Worm (Caenorhabditis elegans) whole organism, young adult: ENCODE measurements around the gene fbxa-84.

ENCODE experiments used
- B0261.1 ChIP-seq: sonication (generic microtip); optimal IDR thresholded peaks from 2 replicates; lab custom pipeline; 2016; ENCODE audit warnings: mild to moderate bottlenecking, missing genetic modification characterization, moderate library complexity, missing compliant biosample characterization
- C17E4.6 ChIP-seq: fragments of 200-800 bp; sonication (Bioruptor generic); IDR thresholded peaks from 2 replicates; pipeline ENCODE4 v1.3.6; 2022; ENCODE audit warnings: missing genetic modification reagents, missing genetic modification characterization, missing compliant biosample characterization
- F49E8.2 ChIP-seq: sonication (generic microtip); optimal IDR thresholded peaks from 3 replicates; lab custom pipeline; 2017; ENCODE audit warnings: missing genetic modification characterization, mild to moderate bottlenecking, missing compliant biosample characterization, antibody characterized with exemption, moderate library complexity; ENCODE audit not compliant: insufficient read depth
- Y53G8AR.9 ChIP-seq: fragments of 200-800 bp; sonication (Bioruptor generic); conservative IDR thresholded peaks from 2 replicates; pipeline ENCODE4 v1.3.6; 2022; ENCODE audit warnings: missing genetic modification reagents, missing genetic modification characterization, missing compliant biosample characterization
- Y79H2A.3 ChIP-seq: fragments of 200-800 bp; sonication (Bioruptor generic); conservative IDR thresholded peaks from 2 replicates; pipeline ENCODE4 v1.3.6; 2022; ENCODE audit warnings: missing genetic modification reagents, missing genetic modification characterization, missing compliant biosample characterization
- ZK185.1 ChIP-seq: sonication (generic microtip); optimal IDR thresholded peaks from 2 replicates; lab custom pipeline; 2016; ENCODE audit warnings: mild to moderate bottlenecking, missing genetic modification characterization, missing compliant biosample characterization; ENCODE audit not compliant: poor library complexity, severe bottlenecking
- ama-1 ChIP-seq, 3 experiments: fragments of 150-350 bp in 1 of 3; sonication (generic microtip) in 2 of 3; optimal IDR thresholded peaks; 2 replicates each; lab custom pipeline; 2014 to 2018; ENCODE audit warnings: missing biosample characterization in 2 of 3, missing genetic modification characterization in 2 of 3, missing genetic modification reagents in 2 of 3
- aptf-2 ChIP-seq: fragments of 200-800 bp; sonication (Bioruptor generic); conservative IDR thresholded peaks from 2 replicates; pipeline ENCODE4 v1.3.6; 2022; ENCODE audit warnings: missing genetic modification reagents, missing genetic modification characterization, missing compliant biosample characterization
- atf-7 ChIP-seq: sonication (generic microtip); optimal IDR thresholded peaks from 2 replicates; lab custom pipeline; 2017; ENCODE audit warnings: mild to moderate bottlenecking, missing genetic modification characterization, missing compliant biosample characterization
- attf-5 ChIP-seq: fragments of 200-800 bp; sonication (Bioruptor generic); optimal IDR thresholded peaks from 2 replicates; lab custom pipeline; 2018; ENCODE audit warnings: mild to moderate bottlenecking, missing genetic modification characterization, missing compliant biosample characterization
- cebp-1 ChIP-seq, 2 experiments: fragments of 200-800 bp in 1 of 2; sonication (Bioruptor generic) in 1 of 2; sonication (generic microtip) in 1 of 2; IDR thresholded peaks in 1 of 2; optimal IDR thresholded peaks in 1 of 2; 2 replicates each; pipeline versions ENCODE4 v1.3.6 to Lab custom; 2017 to 2022; ENCODE audit warnings: missing compliant biosample characterization in 2 of 2, missing genetic modification characterization in 2 of 2, mild to moderate bottlenecking in 1 of 2, missing genetic modification reagents in 1 of 2, moderate library complexity in 1 of 2
- ceh-100 ChIP-seq: fragments of 200-800 bp; sonication (Bioruptor generic); IDR thresholded peaks from 2 replicates; pipeline ENCODE4 v1.3.6; 2022; ENCODE audit warnings: missing genetic modification reagents, missing genetic modification characterization, missing compliant biosample characterization
- ceh-40 ChIP-seq: fragments of 200-800 bp; sonication (Bioruptor generic); IDR thresholded peaks from 2 replicates; pipeline ENCODE4 v1.3.6; 2022; ENCODE audit warnings: missing genetic modification characterization, missing compliant biosample characterization
- die-1 ChIP-seq: sonication (generic microtip); optimal IDR thresholded peaks from 2 replicates; lab custom pipeline; 2016; ENCODE audit warnings: missing genotype, mild to moderate bottlenecking, missing genetic modification characterization, missing compliant biosample characterization
- dpff-1 ChIP-seq: sonication (generic microtip); optimal IDR thresholded peaks from 2 replicates; lab custom pipeline; 2017; ENCODE audit warnings: mild to moderate bottlenecking, missing genetic modification characterization, missing compliant biosample characterization
- egl-44 ChIP-seq: fragments of 200-800 bp; sonication (Bioruptor generic); IDR thresholded peaks from 2 replicates; pipeline ENCODE4 v1.3.6; 2022; ENCODE audit warnings: missing genetic modification reagents, missing genetic modification characterization, missing compliant biosample characterization
- hmg-1.2 ChIP-seq: fragments of 200-800 bp; sonication (Bioruptor generic); IDR thresholded peaks from 2 replicates; pipeline ENCODE4 v1.3.6; 2022; ENCODE audit warnings: missing genetic modification reagents, missing genetic modification characterization, missing compliant biosample characterization
- let-526 ChIP-seq: fragments of 200-800 bp; sonication (Bioruptor generic); IDR thresholded peaks from 2 replicates; pipeline ENCODE4 v1.3.6; 2022; ENCODE audit warnings: missing genetic modification reagents, missing genetic modification characterization, missing compliant biosample characterization
- lin-40 ChIP-seq: sonication (generic microtip); optimal IDR thresholded peaks from 2 replicates; lab custom pipeline; 2016; ENCODE audit warnings: missing genetic modification characterization, mild to moderate bottlenecking, missing compliant biosample characterization, missing genotype, missing genetic modification reagents
- lin-54 ChIP-seq: fragments of 200-800 bp; sonication (Bioruptor generic); optimal IDR thresholded peaks from 2 replicates; lab custom pipeline; 2018; ENCODE audit warnings: mild to moderate bottlenecking, missing genetic modification characterization, missing compliant biosample characterization
- madf-6 ChIP-seq: fragments of 200-800 bp; sonication (Bioruptor generic); IDR thresholded peaks from 2 replicates; pipeline ENCODE4 v1.3.6; 2022; ENCODE audit warnings: missing genetic modification reagents, missing genetic modification characterization, missing compliant biosample characterization
- mcd-1 ChIP-seq: fragments of 200-800 bp; sonication (Bioruptor generic); IDR thresholded peaks from 2 replicates; pipeline ENCODE4 v1.3.6; 2022; ENCODE audit warnings: missing genetic modification reagents, missing genetic modification characterization, missing compliant biosample characterization
- nfya-1 ChIP-seq: sonication (generic microtip); optimal IDR thresholded peaks from 2 replicates; lab custom pipeline; 2017; ENCODE audit warnings: antibody characterized with exemption, missing compliant biosample characterization, missing genetic modification characterization, borderline replicate concordance; ENCODE audit not compliant: insufficient read depth
- nhr-80 ChIP-seq: sonication (generic microtip); optimal IDR thresholded peaks from 2 replicates; lab custom pipeline; 2016; ENCODE audit warnings: missing genetic modification characterization, missing compliant biosample characterization
- rpc-1 ChIP-seq, 2 experiments: fragments of 150-350 bp in 1 of 2; sonication (generic microtip) in 1 of 2; optimal IDR thresholded peaks; 2 replicates each; lab custom pipeline; 2014 to 2018; ENCODE audit warnings: missing biosample characterization in 1 of 2, missing genetic modification characterization in 1 of 2, missing genetic modification reagents in 1 of 2, missing genotype in 1 of 2
- sdz-38 ChIP-seq: sonication (generic microtip); optimal IDR thresholded peaks from 2 replicates; lab custom pipeline; 2016; ENCODE audit warnings: missing genotype, missing genetic modification characterization, missing compliant biosample characterization
- snpc-1.1 ChIP-seq: sonication (generic microtip); optimal IDR thresholded peaks from 2 replicates; lab custom pipeline; 2017; ENCODE audit warnings: missing genetic modification characterization, mild to moderate bottlenecking, missing compliant biosample characterization, antibody characterized with exemption, moderate library complexity, missing genotype, missing genetic modification reagents; ENCODE audit not compliant: insufficient read depth
- snpc-4 ChIP-seq, 5 experiments: fragments of 150-350 bp in 1 of 5; sonication (generic microtip) in 4 of 5; optimal IDR thresholded peaks; 2 replicates each; lab custom pipeline; 2014 to 2018; ENCODE audit warnings: missing genetic modification characterization in 5 of 5, missing biosample characterization in 3 of 5, antibody characterized with exemption in 2 of 5, mild to moderate bottlenecking in 2 of 5, missing compliant biosample characterization in 2 of 5, missing genotype in 2 of 5, moderate library complexity in 2 of 5, missing genetic modification reagents in 1 of 5
- sptf-2 ChIP-seq: fragments of 200-800 bp; sonication (Bioruptor generic); optimal IDR thresholded peaks from 2 replicates; lab custom pipeline; 2018; ENCODE audit warnings: mild to moderate bottlenecking, missing genetic modification characterization, missing compliant biosample characterization
- ztf-25 ChIP-seq: fragments of 200-800 bp; sonication (Bioruptor generic); IDR thresholded peaks from 2 replicates; pipeline ENCODE4 v1.3.6; 2022; ENCODE audit warnings: missing genetic modification reagents, missing genetic modification characterization, missing compliant biosample characterization
- ztf-28 ChIP-seq: fragments of 200-800 bp; sonication (Bioruptor generic); IDR thresholded peaks from 2 replicates; pipeline ENCODE4 v1.3.6; 2022; ENCODE audit warnings: missing genetic modification reagents, missing genetic modification characterization, missing compliant biosample characterization
- ztf-6 ChIP-seq: fragments of 200-800 bp; sonication (Bioruptor generic); IDR thresholded peaks from 2 replicates; pipeline ENCODE4 v1.3.6; 2022; ENCODE audit warnings: missing genetic modification reagents, missing genetic modification characterization, missing compliant biosample characterization

Gene fbxa-84

ce11 chrV:15136772-15137171, 45.5 kb upstream of the fbxa-84 start, which contains the start of gene aipl-1 (continued):
- no peak for TF ChIP-seq sdz-38 (tag; lab: Kevin White, UChicago)
- no peak for TF ChIP-seq Y79H2A.3
- TF ChIP-seq rpc-1 (optimal IDR thresholded peaks at IDR 0.05; lab: Kevin White, UChicago): no peak
- TF ChIP-seq rpc-1 (tag; optimal IDR thresholded peaks at IDR 0.05; lab: Kevin White, UChicago): no peak

ce11 chrV:15139811-15140210, 42.4 kb upstream of the fbxa-84 start:
- no peak for TF ChIP-seq ztf-28 (GFP tag; lab: Robert Waterston, UW)
- TF ChIP-seq nhr-80 (tag; lab: Kevin White, UChicago): peak; percentile 3
- TF ChIP-seq ceh-40 (GFP tag; lab: Robert Waterston, UW): no peak

ce11 chrV:15140247-15140646, 42.0 kb upstream of the fbxa-84 start, which contains the start of gene K08F9.3:
K08F9.3 (plus strand) TSS chrV:15140547.
- TF ChIP-seq snpc-1.1 (tag; lab: Kevin White, UChicago) (no peak), ztf-28 (GFP tag; lab: Robert Waterston, UW) (no peak), dpff-1 (no peak), C17E4.6 (no peak), die-1 (no peak), madf-6 (GFP tag; lab: Robert Waterston, UW) (no peak), let-526 (GFP tag; lab: Robert Waterston, UW) (no peak), cebp-1 (GFP tag; IDR thresholded peaks at IDR 0.05; lab: Robert Waterston, UW) (no peak), cebp-1 (tag; optimal IDR thresholded peaks at IDR 0.05; lab: Kevin White, UChicago) (no peak), nfya-1 (tag; lab: Kevin White, UChicago) (no peak), ztf-25 (no peak)

- TF ChIP-seq B0261.1 (no peak), aptf-2 (GFP tag; lab: Robert Waterston, UW) (no peak), atf-7 (tag; lab: Kevin White, UChicago) (no peak), let-526 (GFP tag; lab: Robert Waterston, UW) (no peak), ama-1 (optimal IDR thresholded peaks at IDR 0.05; lab: Kevin White, UChicago) (no peak), ama-1 (GFP tag; optimal IDR thresholded peaks at IDR 0.05; lab: Kevin White, UChicago) (no peak), sptf-2 (GFP tag; lab: Kevin White, UChicago) (no peak), egl-44 (GFP tag; lab: Robert Waterston, UW) (no peak)
Observed at ce11 chrV:15143285-15143684, 39.0 kb upstream of the fbxa-84 start, which contains the start of gene K08F9.1. K08F9.1 (minus strand) TSS chrV:15143385.

ce11 chrV:15143798-15144197, 38.4 kb upstream of the fbxa-84 start, which contains the start of gene K08F9.4:
K08F9.4 (plus strand) TSS chrV:15144019.
- TF ChIP-seq ztf-6: no peak
- TF ChIP-seq hmg-1.2 (GFP tag; lab: Robert Waterston, UW): peak; percentile 92
- no peak for TF ChIP-seq sdz-38 (tag; lab: Kevin White, UChicago)
- peak; percentile 88 for TF ChIP-seq ceh-100 (GFP tag; lab: Robert Waterston, UW)
- TF ChIP-seq nfya-1 (tag; lab: Kevin White, UChicago): no peak
- no peak for TF ChIP-seq ZK185.1 (tag; lab: Kevin White, UChicago)
- no peak for TF ChIP-seq lin-40 (tag; lab: Kevin White, UChicago)
- peak; percentile 86 for TF ChIP-seq mcd-1 (GFP tag; lab: Robert Waterston, UW)
- no peak for TF ChIP-seq snpc-4 (GFP tag; optimal IDR thresholded peaks at IDR 0.05; lab: Kevin White, UChicago)
- TF ChIP-seq snpc-4 (tag; optimal IDR thresholded peaks at IDR 0.05; lab: Kevin White, UChicago): peak in 1 of 4 experiments; percentile 7
- TF ChIP-seq attf-5: peak; percentile 1
- TF ChIP-seq F49E8.2: no peak
- TF ChIP-seq Y53G8AR.9 (GFP tag; lab: Robert Waterston, UW): no peak
- TF ChIP-seq egl-44 (GFP tag; lab: Robert Waterston, UW): no peak
- peak; percentile 8 for TF ChIP-seq lin-54 (GFP tag; lab: Kevin White, UChicago)
